Fruit fly (Drosophila melanogaster) whole organism, embryonic: ENCODE measurements around the gene stas.
A peak's percentile ranks its signal among the peaks of the same experiment; 100 is the strongest.

Experiments
- Bdp1 ChIP-seq: fragments of 200-800 bp; sonication (Bioruptor generic); optimal IDR thresholded peaks from 3 replicates; lab custom pipeline; 2016; ENCODE audit warnings: missing biosample characterization, missing genetic modification characterization
- Bgb ChIP-seq: fragments of 200-800 bp; sonication (Bioruptor generic); IDR thresholded peaks from 2 replicates; pipeline ENCODE4 v1.3.6; 2022; ENCODE audit warnings: missing biosample characterization, missing genetic modification characterization; ENCODE audit not compliant: partially characterized antibody
- CG10366 ChIP-seq: fragments of 200-800 bp; sonication (Bioruptor generic); IDR thresholded peaks from 2 replicates; pipeline ENCODE4 v1.3.6; 2022; ENCODE audit warnings: missing biosample characterization, missing genetic modification characterization
- CG10431 ChIP-seq: fragments of 200-800 bp; sonication (Bioruptor generic); optimal IDR thresholded peaks from 3 replicates; lab custom pipeline; 2018; ENCODE audit warnings: missing biosample characterization, mild to moderate bottlenecking, missing genetic modification characterization
- CG10565 ChIP-seq: fragments of 200-800 bp; sonication (Bioruptor generic); optimal IDR thresholded peaks from 3 replicates; lab custom pipeline; 2016; ENCODE audit warnings: missing biosample characterization, mild to moderate bottlenecking, missing genetic modification characterization
- CG11093 ChIP-seq: fragments of 200-800 bp; sonication (Bioruptor generic); IDR thresholded peaks from 3 replicates; pipeline ENCODE4 v1.3.6; 2022; ENCODE audit warnings: missing biosample characterization, missing genetic modification characterization
- CG12219 ChIP-seq: fragments of 200-800 bp; sonication (Bioruptor generic); optimal IDR thresholded peaks from 3 replicates; lab custom pipeline; 2018; ENCODE audit warnings: missing biosample characterization, mild to moderate bottlenecking, missing genetic modification characterization
- CG13123 ChIP-seq: fragments of 200-800 bp; sonication (Bioruptor generic); optimal IDR thresholded peaks from 2 replicates; lab custom pipeline; 2016; ENCODE audit warnings: missing biosample characterization, missing genetic modification characterization
- CG17359 ChIP-seq: fragments of 200-800 bp; sonication (Bioruptor generic); optimal IDR thresholded peaks from 3 replicates; lab custom pipeline; 2018; ENCODE audit warnings: missing biosample characterization, mild to moderate bottlenecking, missing genetic modification characterization, moderate library complexity
- CG17361 ChIP-seq: fragments of 200-800 bp; sonication (Bioruptor generic); IDR thresholded peaks from 3 replicates; pipeline ENCODE4 v1.3.6; 2022; ENCODE audit warnings: missing biosample characterization, missing genetic modification characterization
- CG17612 ChIP-seq: fragments of 200-800 bp; sonication (Bioruptor generic); IDR thresholded peaks from 2 replicates; pipeline ENCODE4 v1.3.6; 2022; ENCODE audit warnings: missing biosample characterization, missing genetic modification characterization
- CG1792 ChIP-seq: fragments of 200-800 bp; sonication (Bioruptor generic); optimal IDR thresholded peaks from 2 replicates; lab custom pipeline; 2016; ENCODE audit warnings: missing biosample characterization, missing genetic modification characterization
- CG30431 ChIP-seq: fragments of 200-800 bp; sonication (Bioruptor generic); optimal IDR thresholded peaks from 2 replicates; lab custom pipeline; 2017; ENCODE audit warnings: missing biosample characterization, missing genetic modification characterization
- CG31365 ChIP-seq: fragments of 200-800 bp; sonication (Bioruptor generic); optimal IDR thresholded peaks from 2 replicates; lab custom pipeline; 2018; ENCODE audit warnings: missing biosample characterization, mild to moderate bottlenecking, missing genetic modification characterization
- CG3838 ChIP-seq: fragments of 200-800 bp; sonication (Bioruptor generic); optimal IDR thresholded peaks from 3 replicates; lab custom pipeline; 2016; ENCODE audit warnings: missing biosample characterization, missing genetic modification characterization
- CG4328 ChIP-seq: fragments of 200-800 bp; sonication (Bioruptor generic); optimal IDR thresholded peaks from 3 replicates; lab custom pipeline; 2017; ENCODE audit warnings: missing biosample characterization, missing genetic modification reagents, missing genetic modification characterization
- CG5245 ChIP-seq: fragments of 200-800 bp; sonication (Bioruptor generic); optimal IDR thresholded peaks from 3 replicates; lab custom pipeline; 2016; ENCODE audit warnings: missing biosample characterization, missing genetic modification characterization
- CG7556 ChIP-seq: fragments of 200-800 bp; sonication (Bioruptor generic); optimal IDR thresholded peaks from 2 replicates; lab custom pipeline; 2017; ENCODE audit warnings: missing biosample characterization, mild to moderate bottlenecking, missing genetic modification characterization
- CG7963 ChIP-seq: fragments of 200-800 bp; sonication (Bioruptor generic); IDR thresholded peaks from 3 replicates; pipeline ENCODE4 v1.3.6; 2022; ENCODE audit warnings: missing biosample characterization, missing genetic modification characterization; ENCODE audit not compliant: partially characterized antibody
- CG8359 ChIP-seq: fragments of 200-800 bp; sonication (Bioruptor generic); optimal IDR thresholded peaks from 2 replicates; lab custom pipeline; 2017; ENCODE audit warnings: missing biosample characterization, mild to moderate bottlenecking, missing genetic modification characterization, borderline replicate concordance
- CG8924 ChIP-seq: fragments of 200-800 bp; optimal IDR thresholded peaks from 3 replicates; lab custom pipeline; 2019; ENCODE audit warnings: missing biosample characterization, mild to moderate bottlenecking, missing genetic modification characterization, moderate library complexity
- CG8944 ChIP-seq: fragments of 200-800 bp; sonication (Bioruptor generic); optimal IDR thresholded peaks from 3 replicates; lab custom pipeline; 2016; ENCODE audit warnings: missing biosample characterization, missing genetic modification characterization
- D19B ChIP-seq: fragments of 200-800 bp; sonication (Bioruptor generic); optimal IDR thresholded peaks from 2 replicates; lab custom pipeline; 2017; ENCODE audit warnings: missing biosample characterization, mild to moderate bottlenecking, missing genetic modification characterization
- Dad ChIP-seq: fragments of 200-800 bp; sonication (Bioruptor generic); optimal IDR thresholded peaks from 3 replicates; lab custom pipeline; 2016; ENCODE audit warnings: missing biosample characterization, missing genetic modification characterization
- Dip3 ChIP-seq: fragments of 200-800 bp; sonication (Bioruptor generic); optimal IDR thresholded peaks from 3 replicates; lab custom pipeline; 2016; ENCODE audit warnings: missing biosample characterization, missing genetic modification characterization
- Dll ChIP-seq: fragments of 200-800 bp; sonication (Bioruptor generic); IDR thresholded peaks from 4 replicates; pipeline ENCODE4 v1.3.6; 2022; ENCODE audit warnings: missing biosample characterization, missing genetic modification characterization; ENCODE audit not compliant: partially characterized antibody
- Doc2 ChIP-seq: fragments of 200-800 bp; sonication (Bioruptor generic); IDR thresholded peaks from 2 replicates; pipeline ENCODE4 v1.3.6; 2022; ENCODE audit warnings: missing biosample characterization, missing genetic modification characterization
- Elba2 ChIP-seq: fragments of 200-800 bp; sonication (Bioruptor generic); optimal IDR thresholded peaks from 3 replicates; lab custom pipeline; 2016; ENCODE audit warnings: missing biosample characterization, missing genetic modification characterization
- Med ChIP-seq: fragments of 200-800 bp; sonication (Bioruptor generic); peaks from one replicate; lab custom pipeline; 2016; ENCODE audit warnings: missing biosample characterization, missing genetic modification characterization, mild to moderate bottlenecking, inconsistent platforms, moderate library complexity
- NK7.1 ChIP-seq: fragments of 200-800 bp; sonication (Bioruptor generic); optimal IDR thresholded peaks from 3 replicates; lab custom pipeline; 2016; ENCODE audit warnings: missing biosample characterization, missing genetic modification characterization
- Nf-YC ChIP-seq: fragments of 200-800 bp; optimal IDR thresholded peaks from 3 replicates; lab custom pipeline; 2019; ENCODE audit warnings: missing biosample characterization, mild to moderate bottlenecking, missing genetic modification characterization, moderate library complexity
- Vsx1 ChIP-seq: fragments of 200-800 bp; sonication (Bioruptor generic); optimal IDR thresholded peaks from 2 replicates; lab custom pipeline; 2017; ENCODE audit warnings: missing biosample characterization, mild to moderate bottlenecking, missing genetic modification characterization, missing genetic modification reagents
- ac ChIP-seq: fragments of 200-800 bp; sonication (Bioruptor generic); optimal IDR thresholded peaks from 3 replicates; lab custom pipeline; 2017; ENCODE audit warnings: missing biosample characterization, mild to moderate bottlenecking, missing genetic modification characterization
- btn ChIP-seq: fragments of 200-800 bp; sonication (Bioruptor generic); optimal IDR thresholded peaks from 2 replicates; lab custom pipeline; 2016; ENCODE audit warnings: missing biosample characterization, missing genetic modification characterization
- dan ChIP-seq: fragments of 200-800 bp; sonication (Bioruptor generic); IDR thresholded peaks from 2 replicates; pipeline ENCODE4 v1.3.6; 2022; ENCODE audit warnings: missing biosample characterization, missing genetic modification characterization
- eve ChIP-seq, 2 experiments: fragments of >200 bp; optimal IDR thresholded peaks; 2 replicates each; lab custom pipeline; 2017; ENCODE audit warnings: missing biosample characterization in 2 of 2, missing genetic modification characterization in 2 of 2
- fd3F ChIP-seq: fragments of 200-800 bp; sonication (Bioruptor generic); optimal IDR thresholded peaks from 2 replicates; lab custom pipeline; 2018; ENCODE audit warnings: missing biosample characterization, mild to moderate bottlenecking, missing genetic modification characterization, moderate library complexity
- gce ChIP-seq: fragments of 200-800 bp; sonication (Bioruptor generic); IDR thresholded peaks from 3 replicates; pipeline ENCODE4 v1.3.6; 2022; ENCODE audit warnings: missing biosample characterization, missing genetic modification characterization
- gro ChIP-seq: fragments of 200-800 bp; sonication (Bioruptor generic); optimal IDR thresholded peaks from 2 replicates; lab custom pipeline; 2016; ENCODE audit warnings: missing biosample characterization, missing genetic modification characterization
- inv ChIP-seq: fragments of 200-800 bp; sonication (Bioruptor generic); IDR thresholded peaks from 2 replicates; pipeline ENCODE4 v1.3.6; 2022; ENCODE audit warnings: missing biosample characterization, missing genetic modification characterization; ENCODE audit not compliant: partially characterized antibody
- jumu ChIP-seq: fragments of 200-800 bp; sonication (Bioruptor generic); optimal IDR thresholded peaks from 3 replicates; lab custom pipeline; 2016; ENCODE audit warnings: missing biosample characterization, missing genetic modification characterization
- kni ChIP-seq: fragments of 200-800 bp; sonication (Bioruptor generic); optimal IDR thresholded peaks from 3 replicates; lab custom pipeline; 2017; ENCODE audit warnings: mild to moderate bottlenecking, missing biosample characterization, missing genetic modification reagents, missing genetic modification characterization
- knrl ChIP-seq: fragments of 200-800 bp; sonication (Bioruptor generic); IDR thresholded peaks from 3 replicates; pipeline ENCODE4 v1.3.6; 2022; ENCODE audit warnings: missing biosample characterization, missing genetic modification characterization; ENCODE audit not compliant: partially characterized antibody
- odd ChIP-seq: fragments of 200-800 bp; sonication (Bioruptor generic); optimal IDR thresholded peaks from 2 replicates; lab custom pipeline; 2017; ENCODE audit warnings: missing biosample characterization, mild to moderate bottlenecking, missing genetic modification characterization
- peb ChIP-seq: fragments of 200-800 bp; sonication (Bioruptor generic); IDR thresholded peaks from 2 replicates; pipeline ENCODE4 v1.3.6; 2022; ENCODE audit warnings: missing biosample characterization, missing genetic modification characterization
- phol ChIP-seq: fragments of 200-800 bp; sonication (Bioruptor generic); optimal IDR thresholded peaks from 3 replicates; lab custom pipeline; 2018; ENCODE audit warnings: missing biosample characterization, mild to moderate bottlenecking, missing genetic modification characterization, moderate library complexity
- pnt ChIP-seq: fragments of 200-800 bp; sonication (Bioruptor generic); optimal IDR thresholded peaks from 3 replicates; lab custom pipeline; 2016; ENCODE audit warnings: missing biosample characterization, missing genetic modification characterization
- schlank ChIP-seq: fragments of 200-800 bp; sonication (Bioruptor generic); optimal IDR thresholded peaks from 2 replicates; lab custom pipeline; 2018; ENCODE audit warnings: missing biosample characterization, mild to moderate bottlenecking, missing genetic modification characterization
- sens ChIP-seq: fragments of 200-800 bp; sonication (Bioruptor generic); peaks from one replicate; lab custom pipeline; 2016; ENCODE audit warnings: missing biosample characterization, missing genetic modification characterization
- trh ChIP-seq: fragments of 200-800 bp; sonication (Bioruptor generic); optimal IDR thresholded peaks from 2 replicates; lab custom pipeline; 2016; ENCODE audit warnings: missing biosample characterization, missing genetic modification characterization
- wek ChIP-seq: fragments of 200-800 bp; sonication (Bioruptor generic); optimal IDR thresholded peaks from 3 replicates; lab custom pipeline; 2018; ENCODE audit warnings: missing biosample characterization, mild to moderate bottlenecking, missing genetic modification characterization, moderate library complexity
- zen2 ChIP-seq: fragments of 200-800 bp; sonication (Bioruptor generic); IDR thresholded peaks from 3 replicates; pipeline ENCODE4 v1.3.6; 2022; ENCODE audit warnings: missing biosample characterization, missing genetic modification characterization; ENCODE audit not compliant: partially characterized antibody

Gene stas

DNA sequence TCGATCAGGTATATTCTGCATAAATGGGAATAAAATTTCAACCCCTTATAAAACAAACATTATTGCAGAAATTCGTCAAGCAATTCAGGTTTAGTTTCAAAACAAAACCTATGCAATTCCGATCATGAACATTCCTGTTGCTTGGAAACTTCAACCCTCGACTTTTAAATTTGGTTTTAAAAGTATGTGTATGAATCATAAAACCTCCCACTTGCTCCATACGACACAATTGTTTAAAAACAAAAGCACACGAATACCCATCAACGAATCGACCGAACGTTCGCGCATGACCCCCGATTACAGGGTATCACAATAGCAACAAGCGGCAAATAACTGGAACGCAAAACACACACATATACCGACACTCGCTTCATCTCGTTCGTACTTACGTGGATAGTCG, 49.6 kb downstream of the stas start (continued):
- TF ChIP-seq CG10565 (GFP tag; lab: Kevin White, UChicago) (no peak), schlank (tag; lab: Kevin White, UChicago) (no peak), kni (GFP tag; lab: Kevin White, UChicago) (no peak), CG8359 (GFP tag; lab: Kevin White, UChicago) (no peak), inv (GFP tag; lab: Robert Waterston, UW) (no peak), pnt (GFP tag; lab: Kevin White, UChicago) (no peak), btn (GFP tag; lab: Kevin White, UChicago) (no peak), trh (GFP tag; lab: Kevin White, UChicago) (no peak), CG1792 (GFP tag; lab: Kevin White, UChicago) (peak; percentile 20), CG7963 (GFP tag; lab: Robert Waterston, UW) (no peak), Doc2 (GFP tag; lab: Robert Waterston, UW) (no peak), gce (GFP tag; lab: Robert Waterston, UW) (no peak), knrl (GFP tag; lab: Robert Waterston, UW) (no peak), jumu (peak; percentile 25), D19B (GFP tag; lab: Kevin White, UChicago) (peak; percentile 89), Bdp1 (GFP tag; lab: Kevin White, UChicago) (no peak), Nf-YC (tag; lab: Kevin White, UChicago) (no peak), Vsx1 (GFP tag; lab: Kevin White, UChicago) (no peak), gro (no peak), Dip3 (GFP tag; lab: Kevin White, UChicago) (no peak), Elba2 (GFP tag; lab: Kevin White, UChicago) (no peak), eve (GFP tag; optimal IDR thresholded peaks at IDR 0.05; lab: Kevin White, UChicago) (no peak), CG4328 (GFP tag; lab: Kevin White, UChicago) (no peak), CG13123 (GFP tag; lab: Kevin White, UChicago) (no peak), NK7.1 (GFP tag; lab: Kevin White, UChicago) (no peak), CG31365 (no peak), Med (GFP tag; lab: Kevin White, UChicago) (peak; percentile 85), wek (GFP tag; lab: Kevin White, UChicago) (no peak), Bgb (GFP tag; lab: Robert Waterston, UW) (no peak), CG7556 (GFP tag; lab: Kevin White, UChicago) (peak; percentile 3), CG10431 (GFP tag; lab: Kevin White, UChicago) (no peak), CG10366 (peak; percentile 16; the same call in 1 of the 2 replicates), CG8924 (tag; lab: Kevin White, UChicago) (peak; percentile 9), CG17612 (no peak), CG5245 (GFP tag; lab: Kevin White, UChicago) (no peak), CG30431 (GFP tag; lab: Kevin White, UChicago) (no peak), phol (tag; lab: Kevin White, UChicago) (no peak), CG3838 (GFP tag; lab: Kevin White, UChicago) (no peak), zen2 (GFP tag; lab: Robert Waterston, UW) (no peak), sens (GFP tag; lab: Kevin White, UChicago) (peak; percentile 53), dan (GFP tag; lab: Robert Waterston, UW) (no peak), Dad (no peak), CG11093 (no peak), fd3F (GFP tag; lab: Kevin White, UChicago) (no peak), CG8944 (GFP tag; lab: Kevin White, UChicago) (no peak), CG17361 (peak; percentile 54; the same call in 1 of the 3 replicates), peb (GFP tag; lab: Robert Waterston, UW) (no peak), CG12219 (no peak), odd (GFP tag; lab: Kevin White, UChicago) (no peak), ac (no peak), Dll (GFP tag; lab: Robert Waterston, UW) (no peak), CG17359 (no peak)
